Worm (Caenorhabditis elegans) whole organism, L1 larva: ENCODE results near the gene Y43F4A.4.

Experiments
- C34B4.2 ChIP-seq: sonication (generic microtip); optimal IDR thresholded peaks from 2 replicates; lab custom pipeline; 2017; ENCODE audit warnings: mild to moderate bottlenecking, missing genetic modification characterization, missing compliant biosample characterization
- F16B12.6 ChIP-seq: fragments of 150-350 bp; optimal IDR thresholded peaks from 2 replicates; lab custom pipeline; 2014; ENCODE audit warnings: missing biosample characterization, missing genetic modification characterization
- Y116A8C.19 ChIP-seq: sonication (generic microtip); optimal IDR thresholded peaks from 2 replicates; lab custom pipeline; 2016; ENCODE audit warnings: missing compliant biosample characterization, missing genetic modification characterization, borderline replicate concordance
- alr-1 ChIP-seq: fragments of 200-800 bp; sonication (Bioruptor generic); optimal IDR thresholded peaks from 2 replicates; lab custom pipeline; 2018; ENCODE audit warnings: borderline replicate concordance, mild to moderate bottlenecking, missing genetic modification characterization, missing compliant biosample characterization
- aly-2 ChIP-seq: fragments of 150-350 bp; optimal IDR thresholded peaks from 2 replicates; lab custom pipeline; 2014; ENCODE audit warnings: missing biosample characterization, missing genetic modification characterization
- blmp-1 ChIP-seq: fragments of 150-350 bp; optimal IDR thresholded peaks from 2 replicates; lab custom pipeline; 2014; ENCODE audit warnings: missing biosample characterization, missing genetic modification characterization
- ceh-63 ChIP-seq: fragments of 200-800 bp; sonication (Bioruptor generic); optimal IDR thresholded peaks from 2 replicates; lab custom pipeline; 2018; ENCODE audit warnings: mild to moderate bottlenecking, missing genetic modification characterization, missing compliant biosample characterization
- ceh-8 ChIP-seq: fragments of 200-800 bp; sonication (Bioruptor generic); optimal IDR thresholded peaks from 2 replicates; lab custom pipeline; 2018; ENCODE audit warnings: mild to moderate bottlenecking, missing genetic modification characterization, moderate library complexity, missing compliant biosample characterization
- ceh-82 ChIP-seq, 3 experiments: fragments of 150-350 bp in 1 of 3; sonication (generic microtip) in 2 of 3; optimal IDR thresholded peaks; 2 replicates each; lab custom pipeline; 2014 to 2017; ENCODE audit warnings: missing biosample characterization in 3 of 3, missing genetic modification characterization in 3 of 3
- ceh-88 ChIP-seq: fragments of 200-800 bp; sonication (Bioruptor generic); IDR thresholded peaks from 2 replicates; pipeline ENCODE4 v1.3.6; 2022; ENCODE audit warnings: missing genetic modification characterization, missing compliant biosample characterization
- ceh-90 ChIP-seq: sonication (generic microtip); optimal IDR thresholded peaks from 2 replicates; lab custom pipeline; 2016; ENCODE audit warnings: missing genetic modification characterization, missing compliant biosample characterization
- efl-1 ChIP-seq, 4 experiments: fragments of 150-350 bp; optimal IDR thresholded peaks in 3 of 4; peaks in 1 of 4; 1 replicate in 1 of 4; 2 replicates in 3 of 4; lab custom pipeline; 2014; ENCODE audit warnings: missing biosample characterization in 2 of 4, missing genetic modification characterization in 2 of 4, missing genetic modification reagents in 2 of 4
- egl-27 ChIP-seq, 2 experiments: fragments of 150-350 bp in 1 of 2; sonication (generic microtip); optimal IDR thresholded peaks; 3 replicates each; lab custom pipeline; 2017 to 2018; ENCODE audit warnings: missing biosample characterization in 2 of 2, missing genetic modification characterization in 2 of 2, missing genetic modification reagents in 2 of 2
- ets-5 ChIP-seq: fragments of 200-800 bp; sonication (Bioruptor generic); IDR thresholded peaks from 2 replicates; pipeline ENCODE4 v1.3.6; 2022; ENCODE audit warnings: missing genetic modification characterization, missing compliant biosample characterization
- fkh-10 ChIP-seq: sonication (generic microtip); optimal IDR thresholded peaks from 2 replicates; lab custom pipeline; 2017; ENCODE audit warnings: missing biosample characterization, missing genetic modification reagents, missing genetic modification characterization
- fkh-8 ChIP-seq: sonication (generic microtip); optimal IDR thresholded peaks from 2 replicates; lab custom pipeline; 2016; ENCODE audit warnings: mild to moderate bottlenecking, missing genetic modification characterization, missing compliant biosample characterization
- hlh-4 ChIP-seq: sonication (generic microtip); optimal IDR thresholded peaks from 2 replicates; lab custom pipeline; 2016; ENCODE audit warnings: mild to moderate bottlenecking, missing genetic modification characterization, missing compliant biosample characterization
- irx-1 ChIP-seq: sonication (generic microtip); optimal IDR thresholded peaks from 2 replicates; lab custom pipeline; 2016; ENCODE audit warnings: missing genetic modification characterization, missing compliant biosample characterization
- isw-1 ChIP-seq: fragments of 200-800 bp; sonication (Bioruptor generic); IDR thresholded peaks from 2 replicates; pipeline ENCODE4 v1.3.6; 2022; ENCODE audit warnings: missing genetic modification characterization, missing compliant biosample characterization
- jun-1 ChIP-seq: fragments of 150-350 bp; optimal IDR thresholded peaks from 2 replicates; lab custom pipeline; 2014; ENCODE audit warnings: missing biosample characterization, missing genetic modification reagents, missing genetic modification characterization
- lin-14 ChIP-seq: fragments of 200-800 bp; sonication (Bioruptor generic); optimal IDR thresholded peaks from 2 replicates; lab custom pipeline; 2018; ENCODE audit warnings: mild to moderate bottlenecking, missing genetic modification characterization, moderate library complexity, missing compliant biosample characterization
- lin-39 ChIP-seq: fragments of 150-350 bp; optimal IDR thresholded peaks from 2 replicates; lab custom pipeline; 2014; ENCODE audit warnings: missing biosample characterization, missing genetic modification reagents, missing genetic modification characterization
- lir-3 ChIP-seq: sonication (generic microtip); optimal IDR thresholded peaks from 2 replicates; lab custom pipeline; 2016; ENCODE audit warnings: mild to moderate bottlenecking, missing genetic modification characterization, moderate library complexity, missing compliant biosample characterization; ENCODE audit not compliant: poor library complexity
- lsy-2 ChIP-seq, 2 experiments: fragments of 150-350 bp; optimal IDR thresholded peaks; 2 replicates each; lab custom pipeline; 2014; ENCODE audit warnings: missing biosample characterization in 2 of 2, missing genetic modification characterization in 2 of 2
- mab-9 ChIP-seq: fragments of 200-800 bp; sonication (Bioruptor generic); IDR thresholded peaks from 2 replicates; pipeline ENCODE4 v1.3.6; 2022; ENCODE audit warnings: missing genetic modification reagents, missing genetic modification characterization, missing compliant biosample characterization
- mdl-1 ChIP-seq, 2 experiments: fragments of 150-350 bp; optimal IDR thresholded peaks; 2 replicates each; lab custom pipeline; 2014 to 2017; ENCODE audit warnings: missing biosample characterization in 2 of 2, missing genetic modification characterization in 2 of 2, inconsistent platforms in 1 of 2
- mef-2 ChIP-seq: fragments of 150-350 bp; optimal IDR thresholded peaks from 2 replicates; lab custom pipeline; 2014; ENCODE audit warnings: missing biosample characterization, missing genetic modification characterization
- mep-1 ChIP-seq: fragments of 150-350 bp; optimal IDR thresholded peaks from 2 replicates; lab custom pipeline; 2014; ENCODE audit warnings: missing biosample characterization, missing genetic modification characterization
- nhr-11 ChIP-seq: fragments of 150-350 bp; optimal IDR thresholded peaks from 2 replicates; lab custom pipeline; 2014; ENCODE audit warnings: missing biosample characterization, missing genetic modification characterization
- nhr-19 ChIP-seq: fragments of 200-800 bp; sonication (Bioruptor generic); conservative IDR thresholded peaks from 2 replicates; pipeline ENCODE4 v1.3.6; 2022; ENCODE audit warnings: missing genetic modification characterization, missing compliant biosample characterization
- nhr-20 ChIP-seq: sonication (generic microtip); optimal IDR thresholded peaks from 2 replicates; lab custom pipeline; 2016; ENCODE audit warnings: mild to moderate bottlenecking, missing genetic modification characterization, missing compliant biosample characterization
- nhr-47 ChIP-seq: sonication (generic microtip); optimal IDR thresholded peaks from 2 replicates; lab custom pipeline; 2016; ENCODE audit warnings: mild to moderate bottlenecking, missing genetic modification characterization, moderate library complexity, missing compliant biosample characterization
- nhr-71 ChIP-seq: sonication (generic microtip); optimal IDR thresholded peaks from 2 replicates; lab custom pipeline; 2016; ENCODE audit warnings: mild to moderate bottlenecking, missing genetic modification characterization, moderate library complexity, missing compliant biosample characterization
- nhr-84 ChIP-seq: sonication (generic microtip); optimal IDR thresholded peaks from 2 replicates; lab custom pipeline; 2017; ENCODE audit warnings: missing biosample characterization, missing genetic modification characterization
- nhr-90 ChIP-seq: sonication (generic microtip); optimal IDR thresholded peaks from 2 replicates; lab custom pipeline; 2016; ENCODE audit warnings: mild to moderate bottlenecking, missing genetic modification characterization, missing compliant biosample characterization; ENCODE audit not compliant: poor library complexity
- pax-3 ChIP-seq: fragments of 200-800 bp; sonication (Bioruptor generic); optimal IDR thresholded peaks from 2 replicates; lab custom pipeline; 2018; ENCODE audit warnings: mild to moderate bottlenecking, missing genetic modification characterization, moderate library complexity, missing compliant biosample characterization
- snpc-4 ChIP-seq: fragments of 150-350 bp; optimal IDR thresholded peaks from 2 replicates; lab custom pipeline; 2014; ENCODE audit warnings: missing biosample characterization, missing genetic modification characterization
- snu-23 ChIP-seq: sonication (generic microtip); optimal IDR thresholded peaks from 2 replicates; lab custom pipeline; 2016; ENCODE audit warnings: missing genetic modification characterization, missing compliant biosample characterization
- sox-4 ChIP-seq: sonication (generic microtip); optimal IDR thresholded peaks from 2 replicates; lab custom pipeline; 2016; ENCODE audit warnings: missing genetic modification characterization, missing compliant biosample characterization
- swsn-7 ChIP-seq: sonication (generic microtip); optimal IDR thresholded peaks from 2 replicates; lab custom pipeline; 2016; ENCODE audit warnings: missing genetic modification characterization, missing compliant biosample characterization
- tbx-2 ChIP-seq: sonication (generic microtip); optimal IDR thresholded peaks from 2 replicates; lab custom pipeline; 2016; ENCODE audit warnings: missing genetic modification characterization, missing compliant biosample characterization
- tlp-1 ChIP-seq: fragments of 150-350 bp; optimal IDR thresholded peaks from 2 replicates; lab custom pipeline; 2014; ENCODE audit warnings: missing biosample characterization, missing genetic modification characterization
- unc-30 ChIP-seq: sonication (generic microtip); optimal IDR thresholded peaks from 2 replicates; lab custom pipeline; 2017; ENCODE audit warnings: missing biosample characterization, missing genetic modification characterization
- unc-62 ChIP-seq: fragments of 150-350 bp; optimal IDR thresholded peaks from 2 replicates; lab custom pipeline; 2014; ENCODE audit warnings: missing biosample characterization, missing genetic modification reagents, missing genetic modification characterization
- vab-15 ChIP-seq: sonication (generic microtip); optimal IDR thresholded peaks from 2 replicates; lab custom pipeline; 2017; ENCODE audit warnings: missing genotype, mild to moderate bottlenecking, missing genetic modification characterization, missing compliant biosample characterization

Gene Y43F4A.4

DNA sequence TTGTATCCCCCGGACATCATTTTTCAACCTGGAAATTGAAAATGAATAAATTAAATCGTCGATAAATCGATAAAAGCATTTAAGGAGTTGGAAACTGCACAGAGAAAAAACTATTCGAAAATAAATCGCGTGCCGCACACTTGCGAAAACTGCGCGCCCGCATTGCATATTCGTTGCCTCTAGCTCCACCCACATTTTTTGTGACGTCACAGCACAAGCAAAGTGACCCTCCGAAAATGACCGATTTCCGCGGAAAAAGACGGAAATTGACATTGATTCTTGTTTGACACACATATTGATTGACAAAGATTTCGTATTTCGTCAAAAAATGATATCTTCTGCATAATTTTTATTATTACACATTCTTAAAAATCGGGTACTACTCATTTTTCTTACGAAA lies 23.5 kb downstream of the Y43F4A.4 start, which contains the start of gene cpf-2 (continued):
- peak; percentile 87 for TF ChIP-seq nhr-47 (tag; lab: Kevin White, UChicago)
- TF ChIP-seq mep-1 (tag; lab: Kevin White, UChicago), result peak; percentile 49
- no peak for TF ChIP-seq aly-2
- no peak for TF ChIP-seq Y116A8C.19 (tag; lab: Kevin White, UChicago)
- peak; percentile 46 for TF ChIP-seq vab-15 (tag; lab: Kevin White, UChicago)
- no peak for TF ChIP-seq unc-30 (tag; lab: Kevin White, UChicago)
- TF ChIP-seq nhr-19 (GFP tag; lab: Robert Waterston, UW), result peak; percentile 73
- peak; percentile 65 for TF ChIP-seq isw-1 (GFP tag; lab: Robert Waterston, UW)
- peak; percentile 59 for TF ChIP-seq jun-1
- peak; percentile 83 for TF ChIP-seq tbx-2 (tag; lab: Kevin White, UChicago)
- TF ChIP-seq ceh-82 (tag; optimal IDR thresholded peaks at IDR 0.05; lab: Kevin White, UChicago), result peak; percentile 61 to 83 (median 69)
- peak; percentile 46 for TF ChIP-seq F16B12.6 (tag; lab: Kevin White, UChicago)
- no peak for TF ChIP-seq nhr-11
- no peak for TF ChIP-seq C34B4.2 (tag; lab: Kevin White, UChicago)
- TF ChIP-seq snpc-4 (tag; lab: Kevin White, UChicago), result peak; percentile 78
- TF ChIP-seq snu-23 (GFP tag; lab: Kevin White, UChicago), result peak; percentile 89
- TF ChIP-seq egl-27 (tag; optimal IDR thresholded peaks at IDR 0.05; lab: Kevin White, UChicago), result no peak
- TF ChIP-seq mdl-1 (tag; optimal IDR thresholded peaks at IDR 0.05; lab: Kevin White, UChicago), result peak in 1 of 2 experiments; percentile 58
- TF ChIP-seq lsy-2 (tag; optimal IDR thresholded peaks at IDR 0.05; lab: Kevin White, UChicago), result peak; percentile 80
- TF ChIP-seq ceh-8 (GFP tag; lab: Kevin White, UChicago), result no peak
- peak; percentile 85 for TF ChIP-seq irx-1
- peak; percentile 42 for TF ChIP-seq sox-4 (tag; lab: Kevin White, UChicago)
- TF ChIP-seq hlh-4, result no peak
- no peak for TF ChIP-seq alr-1 (tag; lab: Kevin White, UChicago)
- TF ChIP-seq ets-5, result no peak
- peak; percentile 77 to 80 for TF ChIP-seq efl-1 (optimal IDR thresholded peaks at IDR 0.05; lab: Kevin White, UChicago)
- peak; percentile 73 to 97 for TF ChIP-seq efl-1 (GFP tag; optimal IDR thresholded peaks at IDR 0.05 in 1 of 2; lab: Kevin White, UChicago)
- TF ChIP-seq swsn-7 (tag; lab: Kevin White, UChicago), result peak; percentile 84
- peak; percentile 72 for TF ChIP-seq lir-3 (tag; lab: Kevin White, UChicago)
- no peak for TF ChIP-seq ceh-63
- TF ChIP-seq ceh-88, result peak; percentile 27; the same call in 1 of the 2 replicates
- peak; percentile 62 for TF ChIP-seq blmp-1
- peak; percentile 55 for TF ChIP-seq lin-39 (tag; lab: Kevin White, UChicago)
- TF ChIP-seq nhr-71, result peak; percentile 91
- TF ChIP-seq pax-3 (tag; lab: Kevin White, UChicago), result peak; percentile 26
- TF ChIP-seq nhr-20 (tag; lab: Kevin White, UChicago), result peak; percentile 81
- TF ChIP-seq nhr-90, result peak; percentile 84
- TF ChIP-seq mef-2 (tag; lab: Kevin White, UChicago), result no peak
- no peak for TF ChIP-seq nhr-84 (tag; lab: Kevin White, UChicago)
- TF ChIP-seq ceh-90, result peak; percentile 31

DNA sequence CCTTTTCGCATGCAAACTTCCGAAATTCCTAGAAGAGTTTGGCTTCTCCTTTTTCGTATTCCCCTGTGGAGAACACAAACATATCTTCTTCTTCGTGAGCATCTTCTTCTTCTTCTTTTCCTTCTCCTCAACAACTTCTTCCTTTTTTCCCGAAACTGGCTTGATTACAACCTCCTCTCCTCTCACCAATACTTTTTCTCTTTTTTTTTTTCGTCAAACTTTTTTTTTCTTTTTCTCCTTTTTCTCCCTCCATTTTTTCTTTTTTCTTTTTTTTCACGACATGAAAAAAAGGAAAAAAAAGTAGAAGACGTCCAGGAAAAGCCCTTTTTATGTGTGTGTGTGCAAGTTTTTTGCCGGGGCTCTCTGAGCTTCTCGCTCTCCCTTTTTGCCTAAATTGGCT lies 25.5 kb downstream of the Y43F4A.4 start:
- TF ChIP-seq fkh-8 (peak; percentile 19), mep-1 (tag; lab: Kevin White, UChicago) (peak; percentile 50), mab-9 (GFP tag; lab: Robert Waterston, UW) (0 out of 2 replicates have a peak, but pooled peaks have one; percentile 20), irx-1 (peak; percentile 1), nhr-71 (peak; percentile 47), nhr-47 (tag; lab: Kevin White, UChicago) (peak; percentile 42), lsy-2 (tag; optimal IDR thresholded peaks at IDR 0.05; lab: Kevin White, UChicago) (peak; percentile 24 to 48), pax-3 (tag; lab: Kevin White, UChicago) (no peak), lin-14 (GFP tag; lab: Kevin White, UChicago) (peak; percentile 87), ceh-82 (tag; optimal IDR thresholded peaks at IDR 0.05; lab: Kevin White, UChicago) (peak in 2 of 3 experiments; percentile 5 to 41), tlp-1 (tag; lab: Kevin White, UChicago) (no peak), fkh-10 (GFP tag; lab: Kevin White, UChicago) (peak; percentile 43), unc-62 (GFP tag; lab: Kevin White, UChicago) (no peak)
